Worm (Caenorhabditis elegans): ENCODE measurements around the gene bre-3.

bre-3 gene

ce11 chrIII:9485373-9485772, at the start of gene bre-3:
Gene bre-3 (minus strand): TSS chrIII:9485473.
- TF ChIP-seq pqm-1 (tag; optimal IDR thresholded peaks at IDR 0.05): no peak
- no peak for TF ChIP-seq nhr-237 (tag; optimal IDR thresholded peaks at IDR 0.05)
- TF ChIP-seq lin-15B (tag; optimal IDR thresholded peaks at IDR 0.05): no peak
- no peak for TF ChIP-seq skn-1 (tag; optimal IDR thresholded peaks at IDR 0.05)
- no peak for TF ChIP-seq nhr-43 (tag; optimal IDR thresholded peaks at IDR 0.05; ENCODE audit: poor library complexity, severe bottlenecking)
- TF ChIP-seq sea-2 (GFP tag; optimal IDR thresholded peaks at IDR 0.05): no peak
- no peak for TF ChIP-seq mml-1 (tag; optimal IDR thresholded peaks at IDR 0.05)
- no peak for TF ChIP-seq ceh-9 (tag; optimal IDR thresholded peaks at IDR 0.05)
- TF ChIP-seq nfya-1 (tag; optimal IDR thresholded peaks at IDR 0.05; ENCODE audit: insufficient read depth): no peak
- no peak for TF ChIP-seq unc-39 (tag; optimal IDR thresholded peaks at IDR 0.05)

ce11 chrIII:9528824-9529223, 43.6 kb upstream of the bre-3 start, which contains the start of gene ZK1098.2:
Gene ZK1098.2 (plus strand): TSS chrIII:9529159.
- TF ChIP-seq nfya-1 (tag; optimal IDR thresholded peaks at IDR 0.05; ENCODE audit: insufficient read depth): peak; percentile 34
- no peak for TF ChIP-seq elt-3 (tag; optimal IDR thresholded peaks at IDR 0.05)
- peak; percentile 69 for TF ChIP-seq pha-4 (tag; optimal IDR thresholded peaks at IDR 0.05)

- no peak for TF ChIP-seq pqm-1 (tag; optimal IDR thresholded peaks at IDR 0.05)
- TF ChIP-seq elt-2 (tag; optimal IDR thresholded peaks at IDR 0.05): no peak
- no peak for TF ChIP-seq ama-1 (optimal IDR thresholded peaks at IDR 0.05)
Observed at ce11 chrIII:9526851-9527250, 41.6 kb upstream of the bre-3 start, which contains the start of gene ZK1098.6. Gene ZK1098.6 (plus strand): TSS chrIII:9527151.

DNA sequence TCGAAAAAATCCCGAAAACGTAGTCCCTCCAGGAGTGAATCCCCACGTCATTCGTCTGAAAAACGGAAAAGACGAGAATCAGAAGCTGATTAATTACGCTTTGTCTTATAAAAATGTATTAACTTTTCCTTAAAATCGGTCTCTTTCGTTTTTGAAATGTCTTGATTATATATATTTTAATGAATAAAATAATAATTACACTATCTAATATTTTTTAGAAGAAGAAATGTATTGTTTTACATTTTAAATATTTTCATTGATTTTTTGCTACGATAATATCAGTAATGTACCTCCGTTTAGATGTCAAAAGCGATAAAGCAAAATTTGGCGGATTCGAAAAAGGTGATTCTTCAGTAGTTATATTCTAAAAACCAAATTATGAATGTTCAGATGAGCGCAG, 40.0 kb upstream of the bre-3 start, which contains the start of gene trpp-3:
Gene trpp-3 (plus strand): TSS at position 301 of the 400 bp plus-strand sequence.
- TF ChIP-seq lin-39 (tag; optimal IDR thresholded peaks at IDR 0.05) (no peak), R02D3.7 (tag; optimal IDR thresholded peaks at IDR 0.05) (no peak), egl-27 (tag; optimal IDR thresholded peaks at IDR 0.05) (no peak), lsy-12 (tag; optimal IDR thresholded peaks at IDR 0.05) (no peak), zag-1 (tag; optimal IDR thresholded peaks at IDR 0.05) (no peak), eor-1 (tag; optimal IDR thresholded peaks at IDR 0.05) (no peak), elt-2 (tag; optimal IDR thresholded peaks at IDR 0.05) (no peak), ama-1 (optimal IDR thresholded peaks at IDR 0.05) (no peak), unc-62 (GFP tag; optimal IDR thresholded peaks at IDR 0.05) (no peak), fkh-2 (tag; optimal IDR thresholded peaks at IDR 0.05) (no peak), nhr-237 (tag; optimal IDR thresholded peaks at IDR 0.05) (no peak)

ce11 chrIII:9523581-9523980, 38.3 kb upstream of the bre-3 start, which contains the start of gene mrps-23:
Gene mrps-23 (minus strand): TSS chrIII:9523672.
- peak; percentile 3 for TF ChIP-seq pha-4 (tag; optimal IDR thresholded peaks at IDR 0.05)
- TF ChIP-seq hmg-11 (tag; optimal IDR thresholded peaks at IDR 0.05): peak; percentile 22
- TF ChIP-seq snpc-4 (tag; optimal IDR thresholded peaks at IDR 0.05): no peak
- peak; percentile 48 for TF ChIP-seq nfya-1 (tag; optimal IDR thresholded peaks at IDR 0.05; ENCODE audit: insufficient read depth)
- no peak for TF ChIP-seq unc-39 (tag; optimal IDR thresholded peaks at IDR 0.05)
- TF ChIP-seq egl-27 (tag; optimal IDR thresholded peaks at IDR 0.05): no peak
- no peak for TF ChIP-seq tbx-2 (tag; optimal IDR thresholded peaks at IDR 0.05)
- no peak for TF ChIP-seq ceh-28 (tag; optimal IDR thresholded peaks at IDR 0.05)
- TF ChIP-seq egl-5 (tag; optimal IDR thresholded peaks at IDR 0.05): no peak

DNA sequence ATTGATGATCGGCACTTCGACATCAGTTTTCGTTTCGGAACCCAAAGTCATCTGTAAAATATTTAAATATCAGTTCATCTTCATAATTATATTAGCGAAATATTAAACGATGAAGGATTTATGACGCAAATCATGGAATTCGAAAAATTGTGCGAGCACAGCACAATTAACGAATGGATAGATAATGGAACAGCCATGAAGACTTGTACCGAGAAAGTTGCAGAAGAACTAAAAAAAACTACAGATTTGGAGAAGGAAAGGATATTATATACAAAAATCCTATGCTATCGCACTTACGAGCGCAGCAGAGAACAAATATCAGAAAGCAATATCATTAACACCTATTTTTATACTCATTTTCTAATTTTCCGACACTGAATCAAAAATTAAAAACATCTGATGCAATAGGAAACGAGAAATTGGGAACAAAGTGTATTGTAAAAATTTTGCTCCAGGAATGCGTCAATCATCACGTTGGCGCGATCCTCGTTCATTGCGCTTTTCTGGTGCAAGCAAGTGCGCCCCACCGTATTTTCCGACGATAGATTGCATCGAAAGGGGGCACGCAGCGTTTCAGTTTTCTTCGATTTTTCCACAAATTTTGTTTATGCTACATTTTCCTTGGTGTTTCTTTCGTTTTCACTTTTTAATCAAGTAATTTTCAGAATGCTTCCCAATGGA, 36.3 kb upstream of the bre-3 start, which contains the start of the genes clu-1 and prp-40:
Gene clu-1 (minus strand): TSS at position 51 of the 681 bp plus-strand sequence.
Gene prp-40 (plus strand): TSS at position 666 of the 681 bp plus-strand sequence.
- TF ChIP-seq nhr-11 (tag; optimal IDR thresholded peaks at IDR 0.05) (peak; percentile 63), nhr-76 (tag; optimal IDR thresholded peaks at IDR 0.05) (no peak), R02D3.7 (tag; optimal IDR thresholded peaks at IDR 0.05) (peak; percentile 77), pha-4 (tag; optimal IDR thresholded peaks at IDR 0.05) (peak; percentile 93), pqm-1 (tag; optimal IDR thresholded peaks at IDR 0.05) (peak; percentile 74), daf-12 (tag; optimal IDR thresholded peaks at IDR 0.05) (no peak), ZK546.5 (tag; optimal IDR thresholded peaks at IDR 0.05) (no peak), nhr-43 (tag; optimal IDR thresholded peaks at IDR 0.05; ENCODE audit: poor library complexity, severe bottlenecking) (peak; percentile 75), ztf-4 (tag; optimal IDR thresholded peaks at IDR 0.05) (peak; percentile 50), nhr-23 (tag; optimal IDR thresholded peaks at IDR 0.05) (peak; percentile 93), egl-27 (tag; optimal IDR thresholded peaks at IDR 0.05) (peak; percentile 71), hmg-11 (tag; optimal IDR thresholded peaks at IDR 0.05) (peak; percentile 83), lin-39 (tag; optimal IDR thresholded peaks at IDR 0.05) (peak; percentile 90), nhr-237 (tag; optimal IDR thresholded peaks at IDR 0.05) (no peak), fkh-2 (tag; optimal IDR thresholded peaks at IDR 0.05) (no peak), nhr-77 (tag; optimal IDR thresholded peaks at IDR 0.05) (no peak), elt-1 (tag; optimal IDR thresholded peaks at IDR 0.05) (peak; percentile 36), jun-1 (tag; optimal IDR thresholded peaks at IDR 0.05) (peak; percentile 80), ceh-16 (tag; optimal IDR thresholded peaks at IDR 0.05) (no peak), nfya-1 (tag; optimal IDR thresholded peaks at IDR 0.05; ENCODE audit: insufficient read depth) (peak; percentile 91), nhr-25 (tag; optimal IDR thresholded peaks at IDR 0.05) (peak; percentile 92), nhr-12 (tag; optimal IDR thresholded peaks at IDR 0.05) (no peak), unc-39 (tag; optimal IDR thresholded peaks at IDR 0.05) (no peak), fkh-10 (GFP tag; optimal IDR thresholded peaks at IDR 0.05) (peak; percentile 69), elt-2 (tag; optimal IDR thresholded peaks at IDR 0.05) (peak; percentile 69)

All from whole organism, L3 larva.